Fruit fly (Drosophila melanogaster) whole organism, embryonic: ENCODE results near the gene CG15296.
A peak's percentile ranks its signal among the peaks of the same experiment; 100 is the strongest.

Source experiments
- Ada2b ChIP-seq: fragments of 200-800 bp; sonication (Bioruptor generic); IDR thresholded peaks from 2 replicates; pipeline ENCODE4 v1.3.6; 2022; ENCODE audit warnings: missing biosample characterization, missing genetic modification characterization
- CG11723 ChIP-seq: fragments of 200-800 bp; sonication (Bioruptor generic); optimal IDR thresholded peaks from 2 replicates; lab custom pipeline; 2017; ENCODE audit warnings: missing biosample characterization, mild to moderate bottlenecking, missing genetic modification characterization
- CG12769 ChIP-seq: fragments of 200-800 bp; sonication (Bioruptor generic); optimal IDR thresholded peaks from 2 replicates; lab custom pipeline; 2019; ENCODE audit warnings: missing biosample characterization, mild to moderate bottlenecking, missing genetic modification characterization, moderate library complexity
- CG15479 ChIP-seq: fragments of 200-800 bp; sonication (Bioruptor generic); optimal IDR thresholded peaks from 3 replicates; lab custom pipeline; 2019; ENCODE audit warnings: missing biosample characterization, mild to moderate bottlenecking, missing genetic modification characterization, moderate library complexity
- CG1603 ChIP-seq: fragments of 200-800 bp; sonication (Bioruptor generic); optimal IDR thresholded peaks from 2 replicates; lab custom pipeline; 2019; ENCODE audit warnings: missing biosample characterization, mild to moderate bottlenecking, missing genetic modification characterization, moderate library complexity
- CG18599 ChIP-seq: fragments of 200-800 bp; sonication (Bioruptor generic); optimal IDR thresholded peaks from 3 replicates; lab custom pipeline; 2017; ENCODE audit warnings: missing biosample characterization, missing genetic modification characterization, mild to moderate bottlenecking, moderate library complexity, missing genetic modification reagents
- CG2678 ChIP-seq: fragments of 200-800 bp; sonication (Bioruptor generic); optimal IDR thresholded peaks from 3 replicates; lab custom pipeline; 2019; ENCODE audit warnings: missing biosample characterization, mild to moderate bottlenecking, missing genetic modification characterization, moderate library complexity
- CG2875 ChIP-seq: fragments of 200-800 bp; sonication (Bioruptor generic); optimal IDR thresholded peaks from 2 replicates; lab custom pipeline; 2017; ENCODE audit warnings: missing biosample characterization, mild to moderate bottlenecking, missing genetic modification characterization, missing genetic modification reagents
- CG31441 ChIP-seq: fragments of 200-800 bp; sonication (Bioruptor generic); IDR thresholded peaks from 2 replicates; pipeline ENCODE4 v1.3.6; 2022; ENCODE audit warnings: missing biosample characterization, missing genetic modification characterization
- CG33557 ChIP-seq: fragments of 200-800 bp; sonication (Bioruptor generic); optimal IDR thresholded peaks from 2 replicates; lab custom pipeline; 2019; ENCODE audit warnings: missing biosample characterization, mild to moderate bottlenecking, missing genetic modification characterization, moderate library complexity
- CG3407 ChIP-seq: fragments of 200-800 bp; sonication (Bioruptor generic); optimal IDR thresholded peaks from 2 replicates; lab custom pipeline; 2018; ENCODE audit warnings: missing biosample characterization, mild to moderate bottlenecking, missing genetic modification characterization
- CG3995 ChIP-seq: fragments of 200-800 bp; sonication (Bioruptor generic); optimal IDR thresholded peaks from 3 replicates; lab custom pipeline; 2016; ENCODE audit warnings: missing biosample characterization, missing genetic modification characterization
- CG4404 ChIP-seq: fragments of 200-800 bp; sonication (Bioruptor generic); IDR thresholded peaks from 2 replicates; pipeline ENCODE4 v1.3.6; 2022; ENCODE audit warnings: missing biosample characterization, missing genetic modification characterization
- CG4707 ChIP-seq: fragments of 200-800 bp; sonication (Bioruptor generic); optimal IDR thresholded peaks from 2 replicates; lab custom pipeline; 2018; ENCODE audit warnings: missing biosample characterization, mild to moderate bottlenecking, missing genetic modification characterization, moderate library complexity
- CG6254 ChIP-seq: fragments of 200-800 bp; sonication (Bioruptor generic); optimal IDR thresholded peaks from 3 replicates; lab custom pipeline; 2017; ENCODE audit warnings: mild to moderate bottlenecking, missing biosample characterization, missing genetic modification reagents, missing genetic modification characterization
- CG8281 ChIP-seq: fragments of 200-800 bp; sonication (Bioruptor generic); optimal IDR thresholded peaks from 2 replicates; lab custom pipeline; 2018; ENCODE audit warnings: missing biosample characterization, mild to moderate bottlenecking, missing genetic modification characterization, moderate library complexity
- CG8290 ChIP-seq, 3 experiments: fragments of 200-800 bp; sonication (Bioruptor generic); optimal IDR thresholded peaks; 2 replicates each; lab custom pipeline; 2016 to 2019; ENCODE audit warnings: missing biosample characterization in 3 of 3, missing genetic modification characterization in 3 of 3, mild to moderate bottlenecking in 2 of 3, moderate library complexity in 1 of 3
- CG8359 ChIP-seq: fragments of 200-800 bp; sonication (Bioruptor generic); optimal IDR thresholded peaks from 2 replicates; lab custom pipeline; 2017; ENCODE audit warnings: missing biosample characterization, mild to moderate bottlenecking, missing genetic modification characterization, borderline replicate concordance
- CG9727 ChIP-seq: fragments of 200-800 bp; sonication (Bioruptor generic); optimal IDR thresholded peaks from 3 replicates; lab custom pipeline; 2017; ENCODE audit warnings: missing biosample characterization, mild to moderate bottlenecking, missing genetic modification characterization
- CrebB ChIP-seq: fragments of 200-800 bp; sonication (Bioruptor generic); optimal IDR thresholded peaks from 3 replicates; lab custom pipeline; 2018; ENCODE audit warnings: missing biosample characterization, mild to moderate bottlenecking, missing genetic modification characterization
- D ChIP-seq, 2 experiments: fragments of 200-800 bp in 1 of 2; fragments of >200 bp in 1 of 2; sonication (Bioruptor generic) in 1 of 2; optimal IDR thresholded peaks; 2 replicates in 1 of 2; 3 replicates in 1 of 2; lab custom pipeline; 2017; ENCODE audit warnings: mild to moderate bottlenecking in 1 of 2, missing biosample characterization in 1 of 2, missing genetic modification characterization in 1 of 2, missing genetic modification reagents in 1 of 2
- D19A ChIP-seq: fragments of 200-800 bp; optimal IDR thresholded peaks from 3 replicates; lab custom pipeline; 2019; ENCODE audit warnings: missing biosample characterization, mild to moderate bottlenecking, missing genetic modification characterization, moderate library complexity
- E2f1 ChIP-seq: fragments of 200-800 bp; sonication (Bioruptor generic); IDR thresholded peaks from 2 replicates; pipeline ENCODE4 v1.3.6; 2022; ENCODE audit warnings: missing biosample characterization, missing genetic modification characterization
- HHEX ChIP-seq: fragments of 200-800 bp; sonication (Bioruptor generic); optimal IDR thresholded peaks from 3 replicates; lab custom pipeline; 2017; ENCODE audit warnings: missing biosample characterization, mild to moderate bottlenecking, missing genetic modification characterization, missing genetic modification reagents
- Hand ChIP-seq: fragments of 200-800 bp; sonication (Bioruptor generic); optimal IDR thresholded peaks from 2 replicates; lab custom pipeline; 2017; ENCODE audit warnings: mild to moderate bottlenecking, missing biosample characterization, missing genetic modification reagents, missing genetic modification characterization
- Jarid2 ChIP-seq: fragments of 200-800 bp; sonication (Bioruptor generic); optimal IDR thresholded peaks from 3 replicates; lab custom pipeline; 2017; ENCODE audit warnings: mild to moderate bottlenecking, missing biosample characterization, missing genetic modification reagents, missing genetic modification characterization
- Mes4 ChIP-seq: fragments of 200-800 bp; sonication (Bioruptor generic); optimal IDR thresholded peaks from 2 replicates; lab custom pipeline; 2016; ENCODE audit warnings: missing biosample characterization, missing genetic modification characterization
- Nf-YB ChIP-seq: fragments of 200-800 bp; sonication (Bioruptor generic); optimal IDR thresholded peaks from 3 replicates; lab custom pipeline; 2019; ENCODE audit warnings: missing biosample characterization, mild to moderate bottlenecking, missing genetic modification characterization, moderate library complexity
- Sin3A ChIP-seq: fragments of >200 bp; optimal IDR thresholded peaks from 2 replicates; lab custom pipeline; 2018
- Sox100B ChIP-seq: fragments of 200-800 bp; sonication (Bioruptor generic); optimal IDR thresholded peaks from 3 replicates; lab custom pipeline; 2018; ENCODE audit warnings: missing biosample characterization, mild to moderate bottlenecking, missing genetic modification characterization
- Sox102F ChIP-seq: fragments of 200-800 bp; sonication (Bioruptor generic); optimal IDR thresholded peaks from 2 replicates; lab custom pipeline; 2018; ENCODE audit warnings: missing biosample characterization, mild to moderate bottlenecking, missing genetic modification characterization, moderate library complexity
- Spps ChIP-seq: fragments of 200-800 bp; sonication (Bioruptor generic); optimal IDR thresholded peaks from 2 replicates; lab custom pipeline; 2018; ENCODE audit warnings: missing biosample characterization, mild to moderate bottlenecking, missing genetic modification characterization
- TFAM ChIP-seq: fragments of 200-800 bp; sonication (Bioruptor generic); optimal IDR thresholded peaks from 2 replicates; lab custom pipeline; 2017; ENCODE audit warnings: missing biosample characterization, missing genetic modification characterization, inconsistent platforms
- Vsx1 ChIP-seq: fragments of 200-800 bp; sonication (Bioruptor generic); optimal IDR thresholded peaks from 2 replicates; lab custom pipeline; 2017; ENCODE audit warnings: missing biosample characterization, mild to moderate bottlenecking, missing genetic modification characterization, missing genetic modification reagents
- dmrt11E ChIP-seq: fragments of 200-800 bp; sonication (Bioruptor generic); optimal IDR thresholded peaks from 3 replicates; lab custom pipeline; 2018; ENCODE audit warnings: missing biosample characterization, mild to moderate bottlenecking, missing genetic modification characterization, moderate library complexity
- ems ChIP-seq: fragments of 200-800 bp; sonication (Bioruptor generic); optimal IDR thresholded peaks from 3 replicates; lab custom pipeline; 2016; ENCODE audit warnings: missing biosample characterization, missing genetic modification characterization
- fd64A ChIP-seq: fragments of 200-800 bp; sonication (Bioruptor generic); optimal IDR thresholded peaks from 3 replicates; lab custom pipeline; 2018; ENCODE audit warnings: missing biosample characterization, mild to moderate bottlenecking, missing genetic modification characterization
- jing ChIP-seq: fragments of 200-800 bp; sonication (Bioruptor generic); optimal IDR thresholded peaks from 2 replicates; lab custom pipeline; 2018; ENCODE audit warnings: missing biosample characterization, mild to moderate bottlenecking, missing genetic modification characterization
- klu ChIP-seq: fragments of 200-800 bp; sonication (Bioruptor generic); IDR thresholded peaks from 2 replicates; pipeline ENCODE4 v1.3.6; 2022; ENCODE audit warnings: missing biosample characterization, missing genetic modification characterization
- lbe ChIP-seq: fragments of 200-800 bp; sonication (Bioruptor generic); optimal IDR thresholded peaks from 2 replicates; lab custom pipeline; 2016; ENCODE audit warnings: missing biosample characterization, mild to moderate bottlenecking, missing genetic modification characterization
- lola ChIP-seq, 3 experiments: fragments of >200 bp in 2 of 3; fragments of 200-800 bp in 1 of 3; sonication (Bioruptor generic) in 1 of 3; optimal IDR thresholded peaks; 2 replicates each; lab custom pipeline; 2017 to 2019; ENCODE audit warnings: missing biosample characterization in 3 of 3, missing genetic modification characterization in 3 of 3, mild to moderate bottlenecking in 1 of 3, moderate library complexity in 1 of 3
- onecut ChIP-seq: fragments of 200-800 bp; sonication (Bioruptor generic); IDR thresholded peaks from 2 replicates; pipeline ENCODE4 v1.3.6; 2022; ENCODE audit warnings: missing biosample characterization, missing genetic modification characterization
- p53 ChIP-seq: fragments of 200-800 bp; sonication (Bioruptor generic); optimal IDR thresholded peaks from 2 replicates; lab custom pipeline; 2016; ENCODE audit warnings: missing biosample characterization, missing genetic modification characterization
- pfk ChIP-seq: fragments of 200-800 bp; sonication (Bioruptor generic); optimal IDR thresholded peaks from 2 replicates; lab custom pipeline; 2018; ENCODE audit warnings: missing biosample characterization, mild to moderate bottlenecking, missing genetic modification characterization, moderate library complexity
- pho ChIP-seq: fragments of 200-800 bp; sonication (Bioruptor generic); optimal IDR thresholded peaks from 2 replicates; lab custom pipeline; 2016; ENCODE audit warnings: missing biosample characterization, missing genetic modification characterization
- pros ChIP-seq: fragments of 200-800 bp; sonication (Bioruptor generic); optimal IDR thresholded peaks from 3 replicates; lab custom pipeline; 2019; ENCODE audit warnings: missing biosample characterization, mild to moderate bottlenecking, missing genetic modification characterization, moderate library complexity
- sc ChIP-seq, 3 experiments: fragments of >200 bp in 2 of 3; fragments of 200-800 bp in 1 of 3; sonication (Bioruptor generic) in 1 of 3; optimal IDR thresholded peaks; 2 replicates in 2 of 3; 3 replicates in 1 of 3; lab custom pipeline; 2017; ENCODE audit warnings: mild to moderate bottlenecking in 1 of 3, missing biosample characterization in 1 of 3, missing genetic modification characterization in 1 of 3, missing genetic modification reagents in 1 of 3
- sens ChIP-seq: fragments of 200-800 bp; sonication (Bioruptor generic); peaks from one replicate; lab custom pipeline; 2016; ENCODE audit warnings: missing biosample characterization, missing genetic modification characterization

The CG15296 gene

dm6 chrX:10582064-10582463 lies 15.7 kb upstream of the CG15296 start (continued):
- peak; percentile 67 for TF ChIP-seq dmrt11E (tag; lab: Kevin White, UChicago)
- peak; percentile 25 for TF ChIP-seq Sox100B (GFP tag; lab: Kevin White, UChicago)
- peak; percentile 63 for TF ChIP-seq CG2875 (GFP tag; lab: Kevin White, UChicago)
- TF ChIP-seq CG33557 (GFP tag; lab: Kevin White, UChicago), result peak; percentile 65
- peak; percentile 87 for TF ChIP-seq sens
- TF ChIP-seq TFAM (GFP tag; lab: Kevin White, UChicago), result no peak
- no peak for TF ChIP-seq D19A (tag; lab: Kevin White, UChicago)
- peak; percentile 31 for TF ChIP-seq Nf-YB
- TF ChIP-seq CG11723 (GFP tag; lab: Kevin White, UChicago), result peak; percentile 22
- peak; percentile 46 for TF ChIP-seq CrebB (tag; lab: Kevin White, UChicago)
- peak; percentile 74 for TF ChIP-seq fd64A (GFP tag; lab: Kevin White, UChicago)
- peak; percentile 28; the same call in 1 of the 2 replicates for TF ChIP-seq CG31441
- TF ChIP-seq sc (optimal IDR thresholded peaks at IDR 0.05; lab: Kevin White, UChicago), result no peak
- peak; percentile 41 for TF ChIP-seq sc (GFP tag; optimal IDR thresholded peaks at IDR 0.05; lab: Kevin White, UChicago)
- TF ChIP-seq CG18599 (GFP tag; lab: Kevin White, UChicago), result peak; percentile 47
- TF ChIP-seq CG4707 (GFP tag; lab: Kevin White, UChicago), result peak; percentile 56
- peak; percentile 13 for TF ChIP-seq Sox102F (GFP tag; lab: Kevin White, UChicago)
- TF ChIP-seq jing, result no peak
- TF ChIP-seq Jarid2 (GFP tag; lab: Kevin White, UChicago), result no peak
- TF ChIP-seq CG3407, result peak; percentile 62
- no peak for TF ChIP-seq CG3995
- peak; percentile 25 for TF ChIP-seq CG9727 (GFP tag; lab: Kevin White, UChicago)
- TF ChIP-seq onecut (GFP tag; lab: Robert Waterston, UW), result peak; percentile 57; the same call in 1 of the 2 replicates
- TF ChIP-seq pros, result no peak
- TF ChIP-seq Ada2b (GFP tag; lab: Robert Waterston, UW), result no peak
- TF ChIP-seq CG2678 (tag; lab: Kevin White, UChicago), result peak; percentile 45
- peak; percentile 62 for TF ChIP-seq CG1603 (tag; lab: Kevin White, UChicago)
- TF ChIP-seq Hand (GFP tag; lab: Kevin White, UChicago), result no peak
- no peak for TF ChIP-seq klu (GFP tag; lab: Robert Waterston, UW)
- TF ChIP-seq E2f1 (GFP tag; lab: Robert Waterston, UW), result no peak
- TF ChIP-seq ems (GFP tag; lab: Kevin White, UChicago), result no peak
- TF ChIP-seq CG8290 (GFP tag; optimal IDR thresholded peaks at IDR 0.05; lab: Kevin White, UChicago), result no peak
- peak in 1 of 2 experiments; percentile 7 for TF ChIP-seq CG8290 (tag; optimal IDR thresholded peaks at IDR 0.05; lab: Kevin White, UChicago)
- peak; percentile 12 for TF ChIP-seq CG15479 (GFP tag; lab: Kevin White, UChicago)
- no peak for TF ChIP-seq CG4404 (GFP tag; lab: Robert Waterston, UW)
- TF ChIP-seq D (optimal IDR thresholded peaks at IDR 0.05; lab: Kevin White, UChicago), result no peak
- peak; percentile 36 for TF ChIP-seq D (GFP tag; optimal IDR thresholded peaks at IDR 0.05; lab: Kevin White, UChicago)
- peak; percentile 30 for TF ChIP-seq CG12769 (tag; lab: Kevin White, UChicago)
- peak in 1 of 3 experiments; percentile 22 for TF ChIP-seq lola (GFP tag; optimal IDR thresholded peaks at IDR 0.05; lab: Kevin White, UChicago)
- TF ChIP-seq Spps (tag; lab: Kevin White, UChicago), result no peak
- no peak for TF ChIP-seq pfk
- peak; percentile 37 for TF ChIP-seq HHEX
- peak; percentile 56 for TF ChIP-seq Vsx1 (GFP tag; lab: Kevin White, UChicago)
- TF ChIP-seq pho, result no peak
- peak; percentile 50 for TF ChIP-seq CG6254 (GFP tag; lab: Kevin White, UChicago)
- TF ChIP-seq p53 (GFP tag; lab: Kevin White, UChicago), result no peak
- no peak for TF ChIP-seq lbe
- no peak for TF ChIP-seq Sin3A (lab: Kevin White, UChicago)
- TF ChIP-seq CG8281, result no peak
- TF ChIP-seq CG8359 (GFP tag; lab: Kevin White, UChicago), result peak; percentile 59
- TF ChIP-seq Mes4 (GFP tag; lab: Kevin White, UChicago), result peak; percentile 37
